Fruit fly (Drosophila melanogaster) whole organism, pupa: ENCODE measurements at regions not wholly inside any gene's neighbourhood (a gene's known extent, or its start where the extent isn't known, plus 50 kb on each side); places are given as distances from the start of the nearest gene placed in this dataset.

Experiments used
- CG10348 ChIP-seq: fragments of 200-800 bp; sonication (Bioruptor generic); IDR thresholded peaks from 2 replicates; pipeline ENCODE4 v1.3.6; 2022; ENCODE audit warnings: missing biosample characterization, missing genetic modification characterization
- CG12605 ChIP-seq: fragments of 200-800 bp; sonication (Bioruptor generic); IDR thresholded peaks from 2 replicates; pipeline ENCODE4 v1.3.6; 2022; ENCODE audit warnings: missing biosample characterization, missing genetic modification characterization
- CG13204 ChIP-seq: fragments of 200-800 bp; sonication (Bioruptor generic); optimal IDR thresholded peaks from 2 replicates; lab custom pipeline; 2018; ENCODE audit warnings: missing biosample characterization, mild to moderate bottlenecking, missing genetic modification characterization, moderate library complexity
- CG14655 ChIP-seq: fragments of 200-800 bp; sonication (Bioruptor generic); optimal IDR thresholded peaks from 3 replicates; lab custom pipeline; 2017; ENCODE audit warnings: mild to moderate bottlenecking, missing biosample characterization, missing genetic modification reagents, missing genetic modification characterization
- CG15710 ChIP-seq: fragments of 200-800 bp; sonication (Bioruptor generic); optimal IDR thresholded peaks from 2 replicates; lab custom pipeline; 2018; ENCODE audit warnings: missing biosample characterization, mild to moderate bottlenecking, missing genetic modification characterization, moderate library complexity
- CG17806 ChIP-seq: fragments of 200-800 bp; sonication (Bioruptor generic); optimal IDR thresholded peaks from 2 replicates; lab custom pipeline; 2018; ENCODE audit warnings: missing biosample characterization, mild to moderate bottlenecking, missing genetic modification characterization, moderate library complexity
- CG32121 ChIP-seq: fragments of 200-800 bp; sonication (Bioruptor generic); IDR thresholded peaks from 2 replicates; pipeline ENCODE4 v1.3.6; 2022; ENCODE audit warnings: missing biosample characterization, missing genetic modification characterization
- CG34367 ChIP-seq: fragments of 200-800 bp; sonication (Bioruptor generic); optimal IDR thresholded peaks from 2 replicates; lab custom pipeline; 2018; ENCODE audit warnings: missing biosample characterization, mild to moderate bottlenecking, missing genetic modification characterization
- CG4496 ChIP-seq: fragments of 200-800 bp; sonication (Bioruptor generic); IDR thresholded peaks from 3 replicates; pipeline ENCODE4 v1.3.6; 2022; ENCODE audit warnings: missing biosample characterization, missing genetic modification characterization
- CG8159 ChIP-seq: fragments of 200-800 bp; sonication (Bioruptor generic); optimal IDR thresholded peaks from 3 replicates; lab custom pipeline; 2018; ENCODE audit warnings: missing biosample characterization, mild to moderate bottlenecking, missing genetic modification characterization, moderate library complexity
- CG8301 ChIP-seq: fragments of 200-800 bp; sonication (Bioruptor generic); optimal IDR thresholded peaks from 2 replicates; lab custom pipeline; 2018; ENCODE audit warnings: missing biosample characterization, mild to moderate bottlenecking, missing genetic modification characterization
- CG9948 ChIP-seq: fragments of 200-800 bp; sonication (Bioruptor generic); optimal IDR thresholded peaks from 2 replicates; lab custom pipeline; 2018; ENCODE audit warnings: missing biosample characterization, mild to moderate bottlenecking, missing genetic modification characterization, moderate library complexity
- D1 ChIP-seq: fragments of 200-800 bp; sonication (Bioruptor generic); optimal IDR thresholded peaks from 2 replicates; lab custom pipeline; 2018; ENCODE audit warnings: missing biosample characterization, mild to moderate bottlenecking, missing genetic modification characterization, moderate library complexity
- EcR ChIP-seq: fragments of 200-800 bp; sonication (Bioruptor generic); optimal IDR thresholded peaks from 3 replicates; lab custom pipeline; 2019; ENCODE audit warnings: missing biosample characterization, missing genetic modification characterization, mild to moderate bottlenecking, moderate library complexity, missing genetic modification reagents
- Pif1A ChIP-seq: fragments of 200-800 bp; sonication (Bioruptor generic); optimal IDR thresholded peaks from 3 replicates; lab custom pipeline; 2016; ENCODE audit warnings: missing biosample characterization, missing genetic modification characterization
- Pif1B ChIP-seq: fragments of 200-800 bp; sonication (Bioruptor generic); optimal IDR thresholded peaks from 3 replicates; lab custom pipeline; 2016; ENCODE audit warnings: missing biosample characterization, missing genetic modification characterization
- Snoo ChIP-seq: fragments of 200-800 bp; sonication (Bioruptor generic); optimal IDR thresholded peaks from 3 replicates; lab custom pipeline; 2017; ENCODE audit warnings: missing biosample characterization, mild to moderate bottlenecking, missing genetic modification characterization, inconsistent platforms
- fd96Ca ChIP-seq: fragments of 200-800 bp; sonication (Bioruptor generic); IDR thresholded peaks from 3 replicates; pipeline ENCODE4 v1.3.6; 2022; ENCODE audit warnings: missing biosample characterization, missing genetic modification characterization

dm6 chrX:21764771-21765170 is 134.8 kb upstream of the DIP1 start:
- TF ChIP-seq Snoo (tag; lab: Kevin White, UChicago) (no peak), CG15710 (tag; lab: Kevin White, UChicago) (no peak), Pif1A (no peak), CG12605 (GFP tag; lab: Robert Waterston, UW) (no peak), D1 (tag; lab: Kevin White, UChicago) (no peak), CG10348 (GFP tag; lab: Robert Waterston, UW) (no peak), EcR (GFP tag; lab: Kevin White, UChicago) (no peak), CG14655 (GFP tag; lab: Kevin White, UChicago) (no peak), CG9948 (tag; lab: Kevin White, UChicago) (no peak), CG17806 (tag; lab: Kevin White, UChicago) (no peak), CG34367 (no peak), CG32121 (GFP tag; lab: Robert Waterston, UW) (no peak), Pif1B (GFP tag; lab: Kevin White, UChicago) (no peak), fd96Ca (GFP tag; lab: Robert Waterston, UW) (no peak), CG8159 (tag; lab: Kevin White, UChicago) (no peak), CG8301 (tag; lab: Kevin White, UChicago) (no peak), CG4496 (no peak), CG13204 (GFP tag; lab: Kevin White, UChicago) (no peak)

dm6 chrX:21715147-21715796 is 85.3 kb upstream of the DIP1 start:
- peak; percentile 61; the same call in 1 of the 2 replicates for TF ChIP-seq CG10348 (GFP tag; lab: Robert Waterston, UW)

dm6 chrX:21713429-21713828 is 83.5 kb upstream of the DIP1 start:
- TF ChIP-seq CG4496, result 0 out of 3 replicates have a peak, but pooled peaks have one; percentile 25
